Worm (Caenorhabditis elegans): ENCODE measurements around the gene R01E6.7.

R01E6.7 gene

ce11 chrX:13589735-13590134 is 20.0 kb upstream of the R01E6.7 start, which contains the start of gene col-9:
Gene col-9 (plus strand): TSS chrX:13590035.
- TF ChIP-seq him-1 (tag; optimal IDR thresholded peaks at IDR 0.05): no peak
- no peak for TF ChIP-seq W03F9.2 (tag; optimal IDR thresholded peaks at IDR 0.05)
- TF ChIP-seq dao-5 (tag; optimal IDR thresholded peaks at IDR 0.05): no peak

DNA sequence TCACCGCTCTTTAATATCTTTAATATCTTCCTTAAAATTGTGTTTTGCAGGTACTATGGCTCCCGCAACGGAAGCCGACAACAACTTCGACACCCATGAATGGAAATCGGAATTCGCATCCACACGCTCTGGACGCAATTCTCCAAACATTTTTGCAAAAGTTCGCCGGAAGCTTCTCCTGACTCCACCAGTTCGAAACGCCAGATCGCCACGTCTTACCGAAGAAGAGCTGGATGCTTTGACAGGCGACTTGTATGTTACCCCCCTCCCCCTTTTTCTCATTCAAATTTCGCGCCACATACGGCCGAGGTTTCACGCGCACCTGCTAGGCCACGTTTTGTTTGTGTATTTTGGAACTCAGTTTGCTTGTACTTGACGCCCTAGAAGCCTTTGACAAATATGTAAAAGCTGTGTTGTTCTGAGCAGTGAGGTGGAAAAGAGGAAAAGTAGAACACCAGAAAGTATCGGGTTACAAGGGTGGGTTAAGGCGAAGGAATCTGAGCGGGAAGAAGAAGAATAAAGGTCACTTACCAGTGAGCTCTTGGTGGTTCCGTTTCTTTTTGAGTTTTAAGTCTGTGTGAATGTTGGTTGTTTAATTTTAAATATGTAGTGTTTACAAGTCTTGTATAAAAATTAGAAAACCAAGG is 15.1 kb upstream of the R01E6.7 start, which contains the start of gene unc-84:
unc-84 (plus strand) TSS at position 51 of the 647 bp plus-strand sequence.
- TF ChIP-seq W03F9.2 (tag; optimal IDR thresholded peaks at IDR 0.05) (no peak), dao-5 (tag; optimal IDR thresholded peaks at IDR 0.05) (no peak), him-1 (tag; optimal IDR thresholded peaks at IDR 0.05) (no peak)

ce11 chrX:13583895-13584344 is 14.2 kb upstream of the R01E6.7 start:
- TF ChIP-seq him-1 (tag; optimal IDR thresholded peaks at IDR 0.05) (no peak), W03F9.2 (tag; optimal IDR thresholded peaks at IDR 0.05) (no peak), dao-5 (tag; optimal IDR thresholded peaks at IDR 0.05) (no peak)

ce11 chrX:13581820-13582219 is 12.1 kb upstream of the R01E6.7 start, which contains the start of gene F54B11.10:
Gene F54B11.10 (plus strand): TSS chrX:13582120.
- no peak for TF ChIP-seq dao-5 (tag; optimal IDR thresholded peaks at IDR 0.05)
- no peak for TF ChIP-seq him-1 (tag; optimal IDR thresholded peaks at IDR 0.05)
- no peak for TF ChIP-seq W03F9.2 (tag; optimal IDR thresholded peaks at IDR 0.05)

- no peak for TF ChIP-seq dao-5 (tag; optimal IDR thresholded peaks at IDR 0.05)
- no peak for TF ChIP-seq him-1 (tag; optimal IDR thresholded peaks at IDR 0.05)
- no peak for TF ChIP-seq W03F9.2 (tag; optimal IDR thresholded peaks at IDR 0.05)
Observed at ce11 chrX:13578483-13578882, 8.7 kb upstream of the R01E6.7 start, which contains the start of gene F54B11.11. Gene F54B11.11 (plus strand): TSS chrX:13578783.

DNA sequence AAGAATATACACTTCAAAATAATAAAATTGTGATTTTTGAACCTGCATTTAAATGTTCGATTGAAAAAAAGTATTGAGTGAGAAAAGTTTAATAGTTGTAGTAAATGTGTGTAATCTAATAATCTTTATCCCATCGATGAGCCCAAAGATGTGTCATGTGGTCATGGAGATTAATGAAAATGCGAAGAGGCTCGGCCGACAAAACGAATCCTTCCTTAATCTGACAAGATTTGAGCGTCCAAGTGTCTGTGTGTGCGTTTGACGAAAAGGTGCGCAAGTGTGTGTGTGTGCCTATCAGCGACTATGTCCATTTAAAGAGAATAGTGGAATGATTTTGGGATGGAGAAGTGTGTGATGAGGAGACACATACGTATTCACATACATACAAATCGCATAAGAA is 4.3 kb upstream of the R01E6.7 start:
- no peak for TF ChIP-seq W03F9.2 (tag; optimal IDR thresholded peaks at IDR 0.05)
- TF ChIP-seq dao-5 (tag; optimal IDR thresholded peaks at IDR 0.05): no peak

- no peak for TF ChIP-seq dao-5 (tag; optimal IDR thresholded peaks at IDR 0.05)
- TF ChIP-seq him-1 (tag; optimal IDR thresholded peaks at IDR 0.05): no peak
- TF ChIP-seq W03F9.2 (tag; optimal IDR thresholded peaks at IDR 0.05): no peak
Observed at ce11 chrX:13566436-13566835, 3.3 kb downstream of the R01E6.7 start, which contains the start of gene R01E6.2. Gene R01E6.2 (minus strand): TSS chrX:13566536.

DNA sequence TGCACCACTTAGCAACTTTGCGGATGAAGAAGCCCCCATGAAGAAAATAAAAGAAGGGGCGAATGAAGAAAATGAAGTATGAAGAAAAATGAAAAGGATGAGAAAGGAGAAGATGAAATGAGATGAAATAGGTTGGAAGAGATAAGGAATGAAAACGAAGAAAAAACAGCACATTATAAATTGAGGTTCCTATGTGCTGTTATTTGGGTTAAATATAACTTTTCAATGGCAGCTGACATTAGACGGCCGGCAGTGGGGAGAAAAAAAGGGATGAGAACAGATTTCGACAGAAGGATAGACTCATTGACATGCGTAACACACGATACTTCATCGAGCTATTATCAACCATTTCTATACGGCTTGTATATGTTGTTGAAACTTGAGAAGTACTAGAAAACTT is 7.8 kb downstream of the R01E6.7 start:
- TF ChIP-seq him-1 (tag; optimal IDR thresholded peaks at IDR 0.05) (no peak), dao-5 (tag; optimal IDR thresholded peaks at IDR 0.05) (no peak), W03F9.2 (tag; optimal IDR thresholded peaks at IDR 0.05) (no peak)

ce11 chrX:13558667-13559066 is 11.1 kb downstream of the R01E6.7 start:
- TF ChIP-seq dao-5 (tag; optimal IDR thresholded peaks at IDR 0.05) (no peak), W03F9.2 (tag; optimal IDR thresholded peaks at IDR 0.05) (no peak), him-1 (tag; optimal IDR thresholded peaks at IDR 0.05) (no peak)

DNA sequence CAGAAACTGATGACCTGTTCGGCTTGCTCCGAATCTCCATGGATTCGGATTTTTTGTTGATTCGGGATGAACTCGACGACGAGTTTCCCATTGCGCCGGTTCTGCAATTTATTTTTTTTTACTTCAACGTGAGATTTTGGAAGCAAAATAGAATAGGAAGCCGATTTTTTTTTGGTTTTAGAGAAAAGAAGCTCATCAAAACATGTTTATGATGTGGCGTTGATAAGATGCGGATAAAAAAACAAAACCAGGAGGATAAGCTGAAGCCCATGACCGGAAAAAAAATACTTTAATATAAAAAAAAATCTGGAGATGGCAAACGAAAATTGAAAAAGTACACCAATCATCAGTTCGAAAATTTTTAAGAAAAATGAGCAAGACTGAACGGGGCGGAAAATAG is 13.7 kb downstream of the R01E6.7 start, which contains the start of gene glb-20:
glb-20 (minus strand) TSS at position 101 of the 400 bp plus-strand sequence.
- no peak for TF ChIP-seq him-1 (tag; optimal IDR thresholded peaks at IDR 0.05)
- no peak for TF ChIP-seq dao-5 (tag; optimal IDR thresholded peaks at IDR 0.05)
- no peak for TF ChIP-seq W03F9.2 (tag; optimal IDR thresholded peaks at IDR 0.05)

DNA sequence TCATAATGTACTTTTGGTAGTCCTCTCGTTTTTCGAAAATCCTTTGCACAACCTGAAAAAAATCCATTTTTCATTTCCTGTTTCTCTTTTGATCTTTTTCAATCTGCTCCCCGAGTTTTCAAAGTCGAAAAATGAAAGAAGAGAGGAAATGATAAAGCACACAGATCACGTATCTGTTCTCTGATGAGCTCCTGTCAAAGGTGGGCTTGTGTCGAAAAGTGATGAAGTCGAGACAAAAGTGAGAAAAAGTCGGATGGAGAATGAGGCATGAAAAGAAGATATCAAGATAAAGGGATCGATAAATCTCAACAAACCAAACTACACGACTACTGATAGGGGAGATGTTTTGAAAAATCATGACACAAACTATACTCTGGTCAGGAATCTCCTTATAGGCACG is 14.7 kb downstream of the R01E6.7 start:
- no peak for TF ChIP-seq him-1 (tag; optimal IDR thresholded peaks at IDR 0.05)

- TF ChIP-seq him-1 (tag; optimal IDR thresholded peaks at IDR 0.05) (no peak), W03F9.2 (tag; optimal IDR thresholded peaks at IDR 0.05) (no peak), dao-5 (tag; optimal IDR thresholded peaks at IDR 0.05) (no peak)
Observed at ce11 chrX:13550890-13551289, 18.9 kb downstream of the R01E6.7 start, which contains the start of gene odr-1. Gene odr-1 (minus strand): TSS chrX:13550990.

- TF ChIP-seq dao-5 (tag; optimal IDR thresholded peaks at IDR 0.05): no peak
- no peak for TF ChIP-seq W03F9.2 (tag; optimal IDR thresholded peaks at IDR 0.05)
Observed at ce11 chrX:13544544-13545021, 25.2 kb downstream of the R01E6.7 start.

DNA sequence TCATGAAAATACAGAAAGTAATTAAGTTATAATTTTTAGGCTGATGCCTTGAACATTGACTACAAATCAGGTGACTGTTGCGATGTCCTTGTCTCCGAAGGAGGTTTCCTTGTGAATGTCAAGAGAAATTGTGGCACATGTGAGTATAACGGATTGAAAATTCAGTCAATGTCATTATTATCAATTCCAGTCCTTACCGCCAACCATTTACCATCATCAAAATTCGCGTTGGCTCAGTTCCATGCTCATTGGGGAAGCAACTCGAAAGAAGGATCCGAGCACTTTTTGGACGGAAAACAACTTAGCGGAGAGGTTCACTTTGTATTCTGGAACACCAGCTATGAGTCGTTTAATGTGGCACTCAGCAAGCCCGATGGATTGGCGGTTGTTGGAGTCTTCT is 26.4 kb downstream of the R01E6.7 start:
- TF ChIP-seq him-1 (tag; optimal IDR thresholded peaks at IDR 0.05) (no peak), dao-5 (tag; optimal IDR thresholded peaks at IDR 0.05) (no peak), W03F9.2 (tag; optimal IDR thresholded peaks at IDR 0.05) (no peak)

DNA sequence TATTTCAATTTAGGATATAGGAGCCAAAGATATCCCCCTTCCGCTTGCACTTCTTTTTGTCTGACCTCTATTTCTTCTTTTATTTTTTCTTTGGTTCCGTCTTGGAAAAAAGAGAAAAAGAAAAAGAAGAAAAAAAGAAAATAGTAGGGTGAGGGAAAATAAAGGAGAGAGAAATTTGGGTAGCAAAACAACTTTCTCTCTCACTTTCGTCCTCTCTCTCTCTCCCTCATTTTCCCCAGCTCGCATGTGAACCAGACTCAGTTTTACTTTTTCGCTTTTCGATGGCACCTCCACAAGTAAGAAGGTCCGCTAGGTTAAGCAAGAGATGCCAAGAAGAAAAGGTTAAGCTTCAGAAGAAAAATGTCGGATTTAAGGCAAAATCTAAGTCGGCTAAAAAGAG is 27.0 kb downstream of the R01E6.7 start:
- TF ChIP-seq him-1 (tag; optimal IDR thresholded peaks at IDR 0.05) (no peak), dao-5 (tag; optimal IDR thresholded peaks at IDR 0.05) (no peak), W03F9.2 (tag; optimal IDR thresholded peaks at IDR 0.05) (no peak)

Measured in whole organism, L4/young adult.